Worm (Caenorhabditis elegans) whole organism, early embryonic: ENCODE measurements around the gene B0546.3.

Source experiments
- aly-1 ChIP-seq: sonication (generic microtip); optimal IDR thresholded peaks from 2 replicates; lab custom pipeline; 2016; ENCODE audit warnings: missing genetic modification characterization, missing compliant biosample characterization
- ama-1 ChIP-seq: fragments of 150-350 bp; optimal IDR thresholded peaks from 2 replicates; lab custom pipeline; 2014
- ceh-36 ChIP-seq: sonication (generic microtip); optimal IDR thresholded peaks from 2 replicates; lab custom pipeline; 2016; ENCODE audit warnings: missing genetic modification characterization, inconsistent platforms, missing compliant biosample characterization
- ets-7 ChIP-seq: sonication (generic microtip); optimal IDR thresholded peaks from 2 replicates; lab custom pipeline; 2016; ENCODE audit warnings: missing genotype, missing genetic modification characterization, missing compliant biosample characterization
- flt-1 ChIP-seq: fragments of 200-800 bp; sonication (Bioruptor generic); IDR thresholded peaks from 2 replicates; pipeline ENCODE4 v1.3.6; 2022; ENCODE audit warnings: missing genetic modification characterization, missing compliant biosample characterization
- hmbx-1 ChIP-seq: sonication (generic microtip); optimal IDR thresholded peaks from 2 replicates; lab custom pipeline; 2016; ENCODE audit warnings: mild to moderate bottlenecking, missing genetic modification characterization, missing compliant biosample characterization
- scrt-1 ChIP-seq: fragments of 200-800 bp; sonication (Bioruptor generic); IDR thresholded peaks from 2 replicates; pipeline ENCODE4 v1.3.6; 2022; ENCODE audit warnings: missing genetic modification characterization, missing compliant biosample characterization
- tbx-37 ChIP-seq: fragments of 200-800 bp; sonication (Bioruptor generic); conservative IDR thresholded peaks from 2 replicates; pipeline ENCODE4 v1.3.6; 2022; ENCODE audit warnings: missing genetic modification reagents, missing genetic modification characterization, missing compliant biosample characterization
- tra-4 ChIP-seq: sonication (generic microtip); optimal IDR thresholded peaks from 2 replicates; lab custom pipeline; 2017; ENCODE audit warnings: missing genetic modification characterization, missing compliant biosample characterization

DNA sequence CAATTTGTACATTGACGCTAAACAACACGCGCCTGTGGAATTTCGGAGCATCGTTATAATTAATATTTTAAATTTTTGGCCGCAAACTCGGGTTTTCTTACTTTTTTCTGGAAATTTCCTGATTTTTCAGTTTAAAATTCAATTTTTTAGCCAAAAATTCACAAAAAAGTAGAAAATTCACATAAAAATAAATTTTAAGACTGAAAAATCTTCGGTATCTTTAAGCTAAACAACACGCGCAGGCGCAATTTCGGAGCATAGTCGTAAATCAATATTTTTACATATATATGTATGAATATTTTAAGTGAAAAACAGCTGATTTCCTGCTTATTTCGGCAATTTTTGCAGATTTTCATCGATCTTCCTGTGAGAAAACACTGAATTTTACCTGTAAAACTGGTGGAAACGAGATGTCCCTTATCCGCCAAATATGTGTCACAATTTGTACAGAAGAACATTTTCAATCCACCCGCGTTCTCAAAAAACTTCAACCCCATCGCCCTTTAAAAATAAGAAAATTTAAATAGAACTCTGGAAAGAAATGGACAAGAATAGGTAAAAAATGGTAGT is at the start of gene B0546.3:
- TF ChIP-seq ets-7 (tag; lab: Kevin White, UChicago) (no peak), flt-1 (GFP tag; lab: Robert Waterston, UW) (no peak), ama-1 (lab: Kevin White, UChicago) (no peak), aly-1 (tag; lab: Kevin White, UChicago) (no peak), hmbx-1 (no peak), tbx-37 (no peak), tra-4 (tag; lab: Kevin White, UChicago) (no peak), scrt-1 (no peak), ceh-36 (tag; lab: Kevin White, UChicago) (no peak)
